Worm (Caenorhabditis elegans): ENCODE data around the gene urb-1.

DNA sequence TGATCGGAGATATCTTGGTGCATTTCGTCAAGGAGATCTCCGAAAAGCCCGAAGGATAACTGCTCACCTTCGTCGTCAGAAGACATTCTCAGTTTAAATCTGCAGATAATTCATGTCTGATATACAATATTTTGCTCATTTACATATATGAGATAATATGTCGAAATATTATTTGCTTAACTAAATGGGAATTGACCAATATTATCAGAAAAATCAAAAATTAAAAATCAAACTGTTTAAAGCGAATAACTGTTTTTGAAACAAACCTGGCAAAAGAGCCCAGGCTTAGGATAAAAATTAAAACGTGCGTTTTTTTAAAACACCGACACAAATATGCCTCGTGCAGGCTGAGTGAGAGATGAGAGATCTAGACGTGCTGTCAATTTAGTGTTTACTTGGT, 17.7 kb upstream of the urb-1 start, which contains the start of gene T05H4.15:
- no peak for TF ChIP-seq ama-1 (optimal IDR thresholded peaks at IDR 0.05)
- no peak for TF ChIP-seq B0310.2 (tag; optimal IDR thresholded peaks at IDR 0.05)
- no peak for TF ChIP-seq sea-1 (GFP tag; conservative IDR thresholded peaks at IDR 0.05)
- TF ChIP-seq tbx-37 (GFP tag; conservative IDR thresholded peaks at IDR 0.05): no peak
- TF ChIP-seq hnd-1 (tag; optimal IDR thresholded peaks at IDR 0.05): no peak
- no peak for TF ChIP-seq ceh-36 (tag; optimal IDR thresholded peaks at IDR 0.05)
- no peak for TF ChIP-seq tra-4 (tag; optimal IDR thresholded peaks at IDR 0.05)
- TF ChIP-seq flt-1 (GFP tag; IDR thresholded peaks at IDR 0.05): no peak
- no peak for TF ChIP-seq pes-1 (GFP tag; IDR thresholded peaks at IDR 0.05)
- TF ChIP-seq F13C5.2 (tag; optimal IDR thresholded peaks at IDR 0.05): no peak

Measured in whole organism, early embryonic.